Worm (Caenorhabditis elegans) whole organism, L2 larva: Measurements from ENCODE around the gene memb-1.

Experiments
- F13H6.1 ChIP-seq: sonication (generic microtip); optimal IDR thresholded peaks from 2 replicates; lab custom pipeline; 2016; ENCODE audit warnings: missing genetic modification characterization, missing compliant biosample characterization
- R02D3.7 ChIP-seq: fragments of 150-350 bp; optimal IDR thresholded peaks from 2 replicates; lab custom pipeline; 2014; ENCODE audit warnings: missing biosample characterization, missing genetic modification characterization
- Y55F3AM.14 ChIP-seq: fragments of 200-800 bp; sonication (Bioruptor generic); optimal IDR thresholded peaks from 2 replicates; lab custom pipeline; 2018; ENCODE audit warnings: mild to moderate bottlenecking, missing genetic modification characterization, missing compliant biosample characterization
- blmp-1 ChIP-seq: sonication (generic microtip); optimal IDR thresholded peaks from 2 replicates; lab custom pipeline; 2017; ENCODE audit warnings: missing genetic modification characterization, mild to moderate bottlenecking, missing compliant biosample characterization, antibody characterized with exemption, moderate library complexity; ENCODE audit not compliant: insufficient read depth
- ceh-82 ChIP-seq: fragments of 150-350 bp; optimal IDR thresholded peaks from 2 replicates; lab custom pipeline; 2014; ENCODE audit warnings: missing biosample characterization, missing genetic modification characterization
- elt-3 ChIP-seq: sonication (generic microtip); optimal IDR thresholded peaks from 2 replicates; lab custom pipeline; 2017; ENCODE audit warnings: missing biosample characterization, missing genetic modification characterization
- fos-1 ChIP-seq: fragments of 150-350 bp; optimal IDR thresholded peaks from 2 replicates; lab custom pipeline; 2014; ENCODE audit warnings: missing biosample characterization, missing genetic modification characterization
- gmeb-1 ChIP-seq: fragments of 150-350 bp; optimal IDR thresholded peaks from 2 replicates; lab custom pipeline; 2014; ENCODE audit warnings: missing biosample characterization, missing genetic modification characterization
- lin-13 ChIP-seq: fragments of 150-350 bp; optimal IDR thresholded peaks from 2 replicates; lab custom pipeline; 2014; ENCODE audit warnings: missing biosample characterization, missing genetic modification reagents, missing genetic modification characterization
- lin-39 ChIP-seq: fragments of 150-350 bp; optimal IDR thresholded peaks from 2 replicates; lab custom pipeline; 2014; ENCODE audit warnings: missing biosample characterization, missing genetic modification reagents, missing genetic modification characterization
- lsy-2 ChIP-seq, 2 experiments: fragments of 150-350 bp in 1 of 2; sonication (generic microtip) in 1 of 2; optimal IDR thresholded peaks; 2 replicates each; lab custom pipeline; 2014 to 2017; ENCODE audit warnings: missing biosample characterization in 2 of 2, missing genetic modification characterization in 2 of 2
- mab-5 ChIP-seq: fragments of 150-350 bp; optimal IDR thresholded peaks from 2 replicates; lab custom pipeline; 2014; ENCODE audit warnings: missing biosample characterization, missing genetic modification characterization
- mbf-1 ChIP-seq: sonication (generic microtip); optimal IDR thresholded peaks from 2 replicates; lab custom pipeline; 2017; ENCODE audit warnings: missing biosample characterization, missing genetic modification characterization
- nhr-11 ChIP-seq: fragments of 150-350 bp; optimal IDR thresholded peaks from 2 replicates; lab custom pipeline; 2014; ENCODE audit warnings: missing biosample characterization, missing genetic modification characterization
- nhr-12 ChIP-seq: fragments of 150-350 bp; optimal IDR thresholded peaks from 2 replicates; lab custom pipeline; 2014; ENCODE audit warnings: missing biosample characterization, missing genetic modification characterization
- nhr-129 ChIP-seq: fragments of 150-350 bp; optimal IDR thresholded peaks from 2 replicates; lab custom pipeline; 2014; ENCODE audit warnings: missing biosample characterization, missing genetic modification characterization
- nhr-21 ChIP-seq: fragments of 150-350 bp; optimal IDR thresholded peaks from 2 replicates; lab custom pipeline; 2014; ENCODE audit warnings: missing biosample characterization, missing genetic modification characterization
- nhr-237 ChIP-seq: fragments of 150-350 bp; optimal IDR thresholded peaks from 2 replicates; lab custom pipeline; 2014; ENCODE audit warnings: missing biosample characterization, missing genetic modification characterization
- nhr-25 ChIP-seq: fragments of 150-350 bp; sonication (generic microtip); optimal IDR thresholded peaks from 3 replicates; lab custom pipeline; 2014; ENCODE audit warnings: missing biosample characterization, missing genetic modification characterization
- nhr-77 ChIP-seq: fragments of 150-350 bp; optimal IDR thresholded peaks from 2 replicates; lab custom pipeline; 2014; ENCODE audit warnings: missing biosample characterization, missing genetic modification characterization
- sem-4 ChIP-seq: fragments of 150-350 bp; optimal IDR thresholded peaks from 2 replicates; lab custom pipeline; 2014; ENCODE audit warnings: missing biosample characterization, missing genetic modification reagents, missing genetic modification characterization
- skn-1 ChIP-seq: sonication (generic microtip); optimal IDR thresholded peaks from 2 replicates; lab custom pipeline; 2017; ENCODE audit warnings: missing biosample characterization, missing genetic modification characterization
- unc-39 ChIP-seq: fragments of 150-350 bp; optimal IDR thresholded peaks from 2 replicates; lab custom pipeline; 2014; ENCODE audit warnings: missing biosample characterization, missing genetic modification characterization
- unc-55 ChIP-seq: fragments of 150-350 bp; sonication (generic microtip); optimal IDR thresholded peaks from 3 replicates; lab custom pipeline; 2014; ENCODE audit warnings: missing biosample characterization, missing genetic modification reagents, missing genetic modification characterization
- zag-1 ChIP-seq: fragments of 150-350 bp; optimal IDR thresholded peaks from 2 replicates; lab custom pipeline; 2014; ENCODE audit warnings: missing biosample characterization, missing genetic modification characterization
- ztf-11 ChIP-seq: sonication (generic microtip); optimal IDR thresholded peaks from 2 replicates; lab custom pipeline; 2017; ENCODE audit warnings: missing biosample characterization, missing genetic modification characterization

memb-1 gene

ce11 chrX:9397401-9397800, 44.0 kb downstream of the memb-1 start, which contains the start of gene fln-2:
Gene fln-2 (plus strand): TSS chrX:9397701.
- TF ChIP-seq lsy-2 (tag; optimal IDR thresholded peaks at IDR 0.05; lab: Kevin White, UChicago) (no peak), nhr-237 (no peak), nhr-77 (no peak), nhr-11 (tag; lab: Kevin White, UChicago) (no peak), nhr-25 (no peak), sem-4 (tag; lab: Kevin White, UChicago) (no peak), unc-39 (tag; lab: Kevin White, UChicago) (no peak), elt-3 (tag; lab: Kevin White, UChicago) (no peak), blmp-1 (no peak), fos-1 (tag; lab: Kevin White, UChicago) (no peak)

DNA sequence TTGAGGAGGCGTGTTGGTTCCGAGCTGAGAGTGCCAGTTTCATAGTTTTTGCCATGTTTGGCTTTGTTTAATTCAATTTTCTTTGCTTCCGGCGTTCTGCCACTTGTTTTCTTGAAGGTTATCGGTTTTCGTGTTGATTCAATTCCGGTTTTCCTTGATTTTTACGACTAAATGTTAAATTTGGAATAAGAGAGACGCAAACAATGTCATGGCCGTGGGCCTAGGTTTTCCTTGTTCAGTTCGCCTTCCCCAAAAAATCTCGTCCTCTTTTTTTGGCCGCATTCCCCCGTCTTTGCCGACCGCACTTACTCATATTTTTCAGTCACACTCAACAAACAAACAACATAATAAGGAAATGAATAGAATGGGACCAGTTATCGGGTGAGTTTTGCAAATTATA, 47.6 kb downstream of the memb-1 start, which contains the start of gene C23F12.9:
Gene C23F12.9 (plus strand): TSS at position 301 of the 400 bp plus-strand sequence.
- TF ChIP-seq fos-1 (tag; lab: Kevin White, UChicago) = no peak
- no peak for TF ChIP-seq nhr-21 (tag; lab: Kevin White, UChicago)
- no peak for TF ChIP-seq F13H6.1 (tag; lab: Kevin White, UChicago)
- TF ChIP-seq ceh-82 (tag; lab: Kevin White, UChicago) = no peak
- TF ChIP-seq mab-5 (tag; lab: Kevin White, UChicago) = no peak
- TF ChIP-seq blmp-1 = no peak
- no peak for TF ChIP-seq lin-39 (tag; lab: Kevin White, UChicago)
- no peak for TF ChIP-seq gmeb-1 (tag; lab: Kevin White, UChicago)
- no peak for TF ChIP-seq nhr-237
- no peak for TF ChIP-seq ztf-11 (tag; lab: Kevin White, UChicago)
- TF ChIP-seq nhr-12 (tag; lab: Kevin White, UChicago) = no peak
- no peak for TF ChIP-seq nhr-129
- no peak for TF ChIP-seq skn-1 (tag; lab: Kevin White, UChicago)
- TF ChIP-seq lin-13 (GFP tag; lab: Kevin White, UChicago) = no peak
- no peak for TF ChIP-seq unc-55 (GFP tag; lab: Kevin White, UChicago)

DNA sequence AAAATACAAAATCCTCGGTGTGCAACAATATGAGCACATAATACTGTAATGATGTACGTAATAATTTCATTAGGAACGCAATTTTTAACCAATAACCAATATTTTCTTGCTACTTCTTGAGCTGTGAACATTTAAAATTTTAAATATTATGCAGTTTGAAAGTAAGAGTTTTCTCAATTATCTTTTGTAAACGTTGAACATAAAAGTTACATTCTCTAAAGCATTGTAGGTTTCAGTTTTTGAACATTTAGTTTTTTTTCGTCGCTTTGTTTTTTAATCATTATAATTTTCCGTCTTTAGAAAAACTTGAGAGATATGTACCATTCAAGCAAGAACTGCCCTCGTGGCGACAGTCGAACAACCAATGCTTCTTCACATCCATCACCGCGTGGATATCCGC, 50.0 kb downstream of the memb-1 start, which contains the start of gene C23F12.3:
Gene C23F12.3 (plus strand): TSS at position 301 of the 400 bp plus-strand sequence.
- TF ChIP-seq zag-1 (tag; lab: Kevin White, UChicago) (no peak), Y55F3AM.14 (GFP tag; lab: Kevin White, UChicago) (no peak), R02D3.7 (tag; lab: Kevin White, UChicago) (no peak), mbf-1 (tag; lab: Kevin White, UChicago) (no peak)
